Fruit fly (Drosophila melanogaster) whole organism, wandering third instar larva: ENCODE results near the gene CG32655.

Experiments
- CG32264 ChIP-seq: fragments of 200-800 bp; sonication (Bioruptor generic); optimal IDR thresholded peaks from 2 replicates; lab custom pipeline; 2016; ENCODE audit warnings: missing biosample characterization, missing genetic modification characterization
- Hnf4 ChIP-seq: fragments of 200-800 bp; sonication (Bioruptor generic); optimal IDR thresholded peaks from 2 replicates; lab custom pipeline; 2016; ENCODE audit warnings: missing biosample characterization, mild to moderate bottlenecking, missing genetic modification characterization
- Jra ChIP-seq: sonication (Bioruptor generic); optimal IDR thresholded peaks from 2 replicates; lab custom pipeline; 2016; ENCODE audit warnings: missing biosample characterization, missing genetic modification characterization
- Mio ChIP-seq: sonication (Bioruptor generic); optimal IDR thresholded peaks from 2 replicates; lab custom pipeline; 2016; ENCODE audit warnings: missing biosample characterization, missing genetic modification characterization
- dmrt93B ChIP-seq: fragments of 200-800 bp; sonication (Bioruptor generic); optimal IDR thresholded peaks from 2 replicates; lab custom pipeline; 2018; ENCODE audit warnings: missing biosample characterization, mild to moderate bottlenecking, missing genetic modification characterization
- dsf ChIP-seq: sonication (Bioruptor generic); optimal IDR thresholded peaks from 2 replicates; lab custom pipeline; 2016; ENCODE audit warnings: missing biosample characterization, missing genetic modification characterization, borderline replicate concordance
- h ChIP-seq: fragments of 200-800 bp; sonication (Bioruptor generic); optimal IDR thresholded peaks from 3 replicates; lab custom pipeline; 2016; ENCODE audit warnings: missing biosample characterization, mild to moderate bottlenecking, missing genetic modification characterization
- psq ChIP-seq: fragments of 200-800 bp; sonication (Bioruptor generic); optimal IDR thresholded peaks from 3 replicates; lab custom pipeline; 2017; ENCODE audit warnings: missing biosample characterization, mild to moderate bottlenecking, missing genetic modification characterization, moderate library complexity
- tai ChIP-seq: sonication (Bioruptor generic); optimal IDR thresholded peaks from 2 replicates; lab custom pipeline; 2016; ENCODE audit warnings: missing biosample characterization, missing genetic modification characterization
- usp ChIP-seq: fragments of >200 bp; optimal IDR thresholded peaks from 2 replicates; lab custom pipeline; 2017; ENCODE audit warnings: missing biosample characterization, missing genetic modification characterization

- no peak for TF ChIP-seq dmrt93B (GFP tag; lab: Kevin White, UChicago)
- TF ChIP-seq CG32264 (GFP tag; lab: Kevin White, UChicago), result no peak
- TF ChIP-seq tai (GFP tag; lab: Kevin White, UChicago), result no peak
- no peak for TF ChIP-seq Hnf4
- no peak for TF ChIP-seq dsf
- no peak for TF ChIP-seq Mio
- no peak for TF ChIP-seq usp (GFP tag; lab: Kevin White, UChicago)
- no peak for TF ChIP-seq psq (GFP tag; lab: Kevin White, UChicago)
- no peak for TF ChIP-seq Jra (GFP tag; lab: Kevin White, UChicago)
- no peak for TF ChIP-seq h (GFP tag; lab: Kevin White, UChicago)
These were observed 23.3 kb upstream of the CG32655 start for dm6 chrX:12258928-12259327.
